Fruit fly (Drosophila melanogaster): ENCODE measurements around the gene MnM.

DNA sequence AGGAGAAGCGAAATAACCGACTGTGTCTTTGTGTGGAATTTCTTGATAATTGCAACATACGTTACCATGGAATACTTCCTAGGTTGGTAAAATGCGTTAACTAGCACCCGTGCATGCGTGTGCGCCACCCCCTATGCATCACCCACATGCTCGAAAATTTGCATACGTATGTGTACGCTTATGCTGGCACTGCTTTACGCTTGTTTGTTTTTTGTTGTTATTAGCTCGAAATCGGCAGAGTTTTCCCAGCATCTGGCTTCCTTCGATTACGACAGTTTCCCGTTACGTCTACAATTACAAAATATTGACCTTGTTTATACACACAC, 48.0 kb upstream of the MnM start:
- TF ChIP-seq Bteb2 (GFP tag; optimal IDR thresholded peaks at IDR 0.05) (no peak), vfl (GFP tag; optimal IDR thresholded peaks at IDR 0.05) (no peak), twi (tag; optimal IDR thresholded peaks at IDR 0.05) (peak; percentile 46), oc (tag; optimal IDR thresholded peaks at IDR 0.05) (no peak)
